Fruit fly (Drosophila melanogaster) whole organism: ENCODE data around the gene loco.

Experiments
- CG8478 ChIP-seq: fragments of >200 bp; optimal IDR thresholded peaks from 2 replicates; lab custom pipeline; 2018; ENCODE audit warnings: inconsistent platforms
- Dll ChIP-seq: fragments of >200 bp; optimal IDR thresholded peaks from 2 replicates; lab custom pipeline; 2017
- EcR ChIP-seq, 2 experiments: fragments of >200 bp; optimal IDR thresholded peaks; 2 replicates each; lab custom pipeline; 2017; ENCODE audit warnings: missing biosample characterization in 2 of 2, missing genetic modification characterization in 2 of 2, missing genetic modification reagents in 2 of 2
- pan ChIP-seq: fragments of >200 bp; optimal IDR thresholded peaks from 2 replicates; lab custom pipeline; 2017
- psq ChIP-seq: fragments of >200 bp; optimal IDR thresholded peaks from 2 replicates; lab custom pipeline; 2017
- usp ChIP-seq: fragments of >200 bp; optimal IDR thresholded peaks from 2 replicates; lab custom pipeline; 2017; ENCODE audit warnings: missing biosample characterization, missing genetic modification characterization, mixed read lengths

The loco gene

dm6 chr3R:22629174-22629573, 10.0 kb downstream of the loco start:
- no peak for TF ChIP-seq usp (GFP tag; lab: Kevin White, UChicago)
- TF ChIP-seq psq: no peak
- TF ChIP-seq Dll (lab: Kevin White, UChicago): no peak
- no peak for TF ChIP-seq EcR (GFP tag; optimal IDR thresholded peaks at IDR 0.05; lab: Kevin White, UChicago)
- TF ChIP-seq CG8478: no peak
- no peak for TF ChIP-seq pan (lab: Kevin White, UChicago)

- no peak for TF ChIP-seq EcR (GFP tag; optimal IDR thresholded peaks at IDR 0.05; lab: Kevin White, UChicago)
- TF ChIP-seq usp (GFP tag; lab: Kevin White, UChicago): no peak
- TF ChIP-seq CG8478: no peak
- TF ChIP-seq Dll (lab: Kevin White, UChicago): no peak
- TF ChIP-seq psq: no peak
- no peak for TF ChIP-seq pan (lab: Kevin White, UChicago)
Observed at dm6 chr3R:22627936-22628513, 11.2 kb downstream of the loco start.

- TF ChIP-seq EcR (GFP tag; optimal IDR thresholded peaks at IDR 0.05; lab: Kevin White, UChicago) (peak in 1 of 2 experiments; percentile 80), usp (GFP tag; lab: Kevin White, UChicago) (no peak)
Observed at dm6 chr3R:22626842-22627392, 12.3 kb downstream of the loco start.

- TF ChIP-seq usp (GFP tag; lab: Kevin White, UChicago) (no peak), CG8478 (no peak)
Observed at dm6 chr3R:22626334-22626688, 12.9 kb downstream of the loco start.

dm6 chr3R:22625514-22626333, 13.5 kb downstream of the loco start:
- TF ChIP-seq EcR (GFP tag; optimal IDR thresholded peaks at IDR 0.05; lab: Kevin White, UChicago) (no peak), usp (GFP tag; lab: Kevin White, UChicago) (no peak), psq (no peak), Dll (lab: Kevin White, UChicago) (no peak), CG8478 (no peak), pan (lab: Kevin White, UChicago) (no peak)

- TF ChIP-seq CG8478: no peak
- no peak for TF ChIP-seq psq
- TF ChIP-seq Dll (lab: Kevin White, UChicago): no peak
- no peak for TF ChIP-seq usp (GFP tag; lab: Kevin White, UChicago)
- no peak for TF ChIP-seq EcR (GFP tag; optimal IDR thresholded peaks at IDR 0.05; lab: Kevin White, UChicago)
- TF ChIP-seq pan (lab: Kevin White, UChicago): no peak
Observed at dm6 chr3R:22624737-22625136, 14.4 kb downstream of the loco start.

dm6 chr3R:22618280-22618679, 20.9 kb downstream of the loco start, which contains the start of gene mRpL45:
mRpL45 (plus strand) TSS chr3R:22618492.
- TF ChIP-seq Dll (lab: Kevin White, UChicago): no peak
- no peak for TF ChIP-seq usp (GFP tag; lab: Kevin White, UChicago)

- TF ChIP-seq CG8478 (no peak), usp (GFP tag; lab: Kevin White, UChicago) (no peak), pan (lab: Kevin White, UChicago) (no peak), psq (no peak)
Observed at dm6 chr3R:22616211-22616610, 23.0 kb downstream of the loco start, which contains the start of gene CG31161. CG31161 (plus strand) TSS chr3R:22616511.

- TF ChIP-seq CG8478: no peak
- no peak for TF ChIP-seq Dll (lab: Kevin White, UChicago)
- no peak for TF ChIP-seq EcR (GFP tag; optimal IDR thresholded peaks at IDR 0.05; lab: Kevin White, UChicago)
- no peak for TF ChIP-seq psq
- no peak for TF ChIP-seq pan (lab: Kevin White, UChicago)
Observed at dm6 chr3R:22613448-22613847, 25.7 kb downstream of the loco start, which contains the start of the genes CG31156 and mRRF2. CG31156 (minus strand) TSS chr3R:22613656. mRRF2 (plus strand) TSS chr3R:22613686.

dm6 chr3R:22609185-22609584, 30.0 kb downstream of the loco start, which contains the start of gene CG13843:
CG13843 (plus strand) TSS chr3R:22609485.
- no peak for TF ChIP-seq EcR (GFP tag; optimal IDR thresholded peaks at IDR 0.05; lab: Kevin White, UChicago)
- TF ChIP-seq usp (GFP tag; lab: Kevin White, UChicago): no peak
- TF ChIP-seq psq: no peak
- TF ChIP-seq CG8478: no peak
- no peak for TF ChIP-seq Dll (lab: Kevin White, UChicago)
- no peak for TF ChIP-seq pan (lab: Kevin White, UChicago)

- TF ChIP-seq EcR (GFP tag; optimal IDR thresholded peaks at IDR 0.05; lab: Kevin White, UChicago): no peak
- no peak for TF ChIP-seq psq
- no peak for TF ChIP-seq CG8478
- TF ChIP-seq Dll (lab: Kevin White, UChicago): no peak
- TF ChIP-seq pan (lab: Kevin White, UChicago): no peak
- TF ChIP-seq usp (GFP tag; lab: Kevin White, UChicago): no peak
Observed at dm6 chr3R:22602783-22603182, 36.4 kb downstream of the loco start.

- TF ChIP-seq psq (no peak), pan (lab: Kevin White, UChicago) (no peak), CG8478 (no peak), usp (GFP tag; lab: Kevin White, UChicago) (no peak), Dll (lab: Kevin White, UChicago) (no peak), EcR (GFP tag; optimal IDR thresholded peaks at IDR 0.05; lab: Kevin White, UChicago) (no peak)
Observed at dm6 chr3R:22598759-22599158, 40.4 kb downstream of the loco start.
